Fruit fly (Drosophila melanogaster) S2 (cell line): ENCODE results near the gene APP-BP1.

Experiments
- CG8478 ChIP-seq: fragments of >200 bp; optimal IDR thresholded peaks from 2 replicates; lab custom pipeline; 2018
- CTCF ChIP-seq, 2 experiments: fragments of >200 bp; optimal IDR thresholded peaks; 2 replicates each; lab custom pipeline; 2018

The APP-BP1 gene

DNA sequence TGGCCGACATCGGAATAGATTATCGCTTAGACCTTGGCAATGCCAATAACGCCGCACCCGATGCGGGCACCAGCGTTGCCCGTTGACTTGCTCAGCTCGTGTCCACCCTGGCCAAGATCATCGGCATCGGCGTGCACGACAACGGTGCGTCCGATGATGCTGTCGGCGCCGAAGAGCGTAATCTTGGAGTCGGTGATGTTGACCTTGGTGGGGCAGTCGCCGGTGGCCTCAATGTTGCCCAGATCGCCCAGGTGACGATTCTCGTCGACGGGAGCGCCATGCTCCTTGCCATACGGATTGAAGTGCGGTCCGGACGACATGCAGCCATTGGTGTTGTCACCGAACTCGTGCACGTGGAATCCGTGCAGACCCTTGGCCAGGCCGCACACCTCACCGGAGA lies 14.2 kb downstream of the APP-BP1 start:
- TF ChIP-seq CTCF (optimal IDR thresholded peaks at IDR 0.05; lab: Kevin White, UChicago): no peak
- no peak for TF ChIP-seq CG8478 (lab: Kevin White, UChicago)

DNA sequence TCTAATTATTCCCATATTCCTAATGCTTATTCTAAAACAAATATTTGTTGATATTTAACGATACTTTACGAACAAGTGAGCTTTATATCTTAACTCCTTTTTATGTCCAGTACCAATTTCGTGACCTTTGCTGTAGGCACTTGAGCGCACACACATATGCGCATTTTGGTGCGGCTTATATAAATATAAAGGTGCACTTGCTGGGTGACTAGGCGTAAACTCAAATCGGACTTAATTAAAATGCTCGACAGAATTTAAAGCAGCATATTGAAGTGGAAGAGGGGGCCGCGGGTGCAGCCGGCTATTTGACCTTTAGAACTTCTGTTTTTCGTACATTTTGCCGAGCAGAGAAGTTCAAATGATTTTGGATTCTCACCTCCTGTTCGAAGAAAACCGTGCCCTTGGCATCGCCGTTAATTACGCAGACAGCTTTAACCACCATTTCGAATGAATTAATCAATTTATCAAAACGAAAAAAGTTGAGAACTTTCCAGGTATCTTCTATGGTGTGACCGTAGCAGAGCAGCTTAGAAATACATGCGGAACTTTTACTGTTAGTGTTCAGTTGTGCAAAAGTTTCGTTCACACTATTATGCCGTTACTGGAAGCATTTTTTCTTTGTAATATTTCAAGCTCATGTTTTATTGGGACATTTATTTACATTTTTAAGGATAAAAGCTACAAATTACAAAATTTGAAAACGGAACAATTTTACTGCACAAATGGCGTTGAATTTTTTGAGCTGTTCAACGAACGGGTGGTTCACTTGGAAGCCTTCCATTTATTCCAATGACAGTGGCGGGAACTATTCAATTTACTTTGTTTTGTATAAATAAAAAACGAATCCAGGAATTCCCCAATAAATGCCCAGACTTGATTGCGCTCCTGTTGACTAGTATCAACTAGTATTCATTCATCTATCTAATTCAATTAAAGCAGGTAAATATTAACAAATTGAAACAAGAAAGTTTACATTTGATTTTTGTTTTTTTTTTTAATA lies 15.3 kb downstream of the APP-BP1 start, which contains the start of gene Sod1:
Gene Sod1 (minus strand): TSS at position 543 of the 1,000 bp plus-strand sequence.
- TF ChIP-seq CG8478 (lab: Kevin White, UChicago) (no peak), CTCF (optimal IDR thresholded peaks at IDR 0.05; lab: Kevin White, UChicago) (no peak)

dm6 chr3L:11117733-11118132 lies 19.5 kb downstream of the APP-BP1 start:
- TF ChIP-seq CG8478 (lab: Kevin White, UChicago) (no peak), CTCF (optimal IDR thresholded peaks at IDR 0.05; lab: Kevin White, UChicago) (no peak)

DNA sequence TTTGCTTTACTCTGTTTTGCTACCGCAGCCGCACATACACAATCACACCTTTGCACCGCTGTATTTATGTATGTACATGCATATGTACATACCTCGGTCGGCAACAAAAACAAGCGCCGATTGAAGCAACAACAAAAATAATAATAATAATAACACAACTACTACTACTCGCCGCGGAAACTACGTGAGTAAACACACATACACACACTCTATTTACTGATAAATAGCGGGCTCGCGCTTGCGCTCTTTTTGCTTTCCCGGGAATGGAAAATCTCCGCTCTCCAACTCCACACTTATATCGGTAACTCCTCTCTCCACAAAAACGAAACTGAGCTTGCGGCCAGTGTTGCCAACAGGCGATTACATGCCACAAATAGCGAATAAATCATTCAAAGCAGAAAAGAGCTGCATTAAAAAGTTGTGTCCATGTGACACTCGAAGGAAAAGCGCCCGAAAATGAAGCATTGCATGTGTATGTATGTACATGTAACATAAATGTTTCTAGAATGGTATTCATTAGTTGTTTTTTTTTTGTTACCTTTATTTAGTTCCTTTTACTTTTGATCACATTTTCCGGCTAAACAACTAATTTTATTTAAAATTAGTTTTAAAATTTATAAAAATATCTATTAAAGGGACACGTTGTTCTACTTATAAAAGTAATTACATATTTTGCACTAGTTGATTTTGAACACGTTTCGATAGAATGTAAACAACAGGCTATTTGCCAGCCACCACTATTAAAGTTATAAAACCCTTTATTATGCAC lies 20.6 kb downstream of the APP-BP1 start:
- TF ChIP-seq CG8478 (lab: Kevin White, UChicago) (no peak), CTCF (optimal IDR thresholded peaks at IDR 0.05; lab: Kevin White, UChicago) (no peak)

DNA sequence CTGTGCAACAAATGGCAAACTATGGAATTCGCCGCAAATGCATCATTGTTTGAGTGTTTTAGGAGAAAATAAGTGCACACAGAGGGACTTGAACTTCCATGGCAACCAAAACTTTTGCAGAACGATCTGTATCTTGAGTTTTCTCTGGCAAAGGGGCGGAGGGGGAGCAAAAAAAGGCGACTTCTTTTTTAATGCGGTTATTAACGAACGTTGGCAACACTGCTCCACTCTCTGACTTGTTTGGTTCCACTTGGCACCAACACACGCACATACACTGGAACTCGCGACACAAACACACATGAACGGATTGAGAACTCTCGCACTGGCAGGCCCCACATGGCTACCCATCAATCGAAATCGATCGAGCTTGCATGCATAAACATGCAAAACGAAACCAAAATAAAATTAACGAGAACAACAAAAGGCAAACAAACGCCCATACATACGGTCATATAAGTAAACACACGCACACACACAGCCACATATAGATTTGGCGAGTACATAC lies 21.2 kb downstream of the APP-BP1 start:
- TF ChIP-seq CG8478 (lab: Kevin White, UChicago) (no peak), CTCF (optimal IDR thresholded peaks at IDR 0.05; lab: Kevin White, UChicago) (no peak)

- TF ChIP-seq CTCF (optimal IDR thresholded peaks at IDR 0.05; lab: Kevin White, UChicago): no peak
- no peak for TF ChIP-seq CG8478 (lab: Kevin White, UChicago)
Measured at dm6 chr3L:11119901-11120418, 21.7 kb downstream of the APP-BP1 start.

DNA sequence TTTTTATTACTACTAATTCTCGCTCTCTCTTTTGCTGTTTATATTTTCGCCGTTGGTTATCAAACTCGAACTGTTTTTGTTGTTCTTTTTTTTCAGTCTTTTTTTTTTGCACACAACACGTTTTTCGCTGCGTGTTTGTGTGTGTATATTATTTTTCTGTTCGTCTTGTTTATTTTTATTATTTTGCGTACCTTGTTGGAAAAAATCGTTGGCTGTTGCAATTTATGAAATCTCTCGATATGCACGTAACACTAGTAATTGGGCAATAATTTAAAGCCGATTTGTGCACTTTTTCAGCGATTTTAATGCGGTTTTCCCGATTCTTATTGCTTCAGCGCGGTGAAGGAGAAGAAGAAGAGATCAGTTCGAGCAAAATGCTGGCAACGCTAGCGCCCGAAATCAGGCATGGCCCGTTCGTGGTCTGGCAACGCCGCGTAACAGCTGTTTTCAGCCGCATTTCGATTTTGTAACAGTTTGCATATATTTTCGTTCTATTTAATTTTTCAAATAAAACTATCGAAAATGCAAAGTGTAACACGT lies 22.3 kb downstream of the APP-BP1 start, which contains the start of the genes FoxK and mRpL2:
Gene FoxK (minus strand): TSS at position 365 of the 540 bp plus-strand sequence.
Gene mRpL2 (plus strand): TSS at position 429 of the 540 bp plus-strand sequence.
- peak; percentile 44 to 51 for TF ChIP-seq CTCF (optimal IDR thresholded peaks at IDR 0.05; lab: Kevin White, UChicago)
- TF ChIP-seq CG8478 (lab: Kevin White, UChicago): no peak

DNA sequence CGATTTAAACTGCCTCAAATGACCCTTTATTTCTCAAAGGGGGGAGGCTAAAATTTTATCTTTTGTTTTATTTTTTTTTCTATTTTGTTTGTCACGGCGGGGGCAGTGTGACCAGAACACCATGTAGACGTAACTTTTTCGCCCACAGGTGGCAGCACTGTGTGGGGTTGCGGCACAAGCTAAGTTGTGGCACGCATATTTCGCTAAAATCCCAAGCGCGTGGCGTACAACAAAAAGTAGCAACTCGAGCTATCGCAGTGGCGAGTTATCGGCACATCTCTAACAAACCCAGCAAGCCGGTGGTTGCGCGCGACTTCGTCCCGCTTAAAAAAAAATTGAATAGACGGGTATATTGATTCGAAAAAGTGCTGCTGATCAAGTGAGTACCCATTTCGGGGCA lies 24.9 kb downstream of the APP-BP1 start, which contains the start of the genes Ufd1 and NaPi-III:
Gene Ufd1 (minus strand): TSS at position 129 of the 400 bp plus-strand sequence.
Gene NaPi-III (plus strand): TSS at position 261 of the 400 bp plus-strand sequence.
- TF ChIP-seq CG8478 (lab: Kevin White, UChicago) (no peak), CTCF (optimal IDR thresholded peaks at IDR 0.05; lab: Kevin White, UChicago) (peak; percentile 96)

- TF ChIP-seq CG8478 (lab: Kevin White, UChicago) (no peak), CTCF (optimal IDR thresholded peaks at IDR 0.05; lab: Kevin White, UChicago) (no peak)
Measured at dm6 chr3L:11123598-11124284, 25.5 kb downstream of the APP-BP1 start.

dm6 chr3L:11124439-11124838 lies 26.2 kb downstream of the APP-BP1 start:
- TF ChIP-seq CTCF (optimal IDR thresholded peaks at IDR 0.05; lab: Kevin White, UChicago) (no peak), CG8478 (lab: Kevin White, UChicago) (no peak)

dm6 chr3L:11124841-11125240 lies 26.6 kb downstream of the APP-BP1 start:
- TF ChIP-seq CG8478 (lab: Kevin White, UChicago) (no peak), CTCF (optimal IDR thresholded peaks at IDR 0.05; lab: Kevin White, UChicago) (no peak)

DNA sequence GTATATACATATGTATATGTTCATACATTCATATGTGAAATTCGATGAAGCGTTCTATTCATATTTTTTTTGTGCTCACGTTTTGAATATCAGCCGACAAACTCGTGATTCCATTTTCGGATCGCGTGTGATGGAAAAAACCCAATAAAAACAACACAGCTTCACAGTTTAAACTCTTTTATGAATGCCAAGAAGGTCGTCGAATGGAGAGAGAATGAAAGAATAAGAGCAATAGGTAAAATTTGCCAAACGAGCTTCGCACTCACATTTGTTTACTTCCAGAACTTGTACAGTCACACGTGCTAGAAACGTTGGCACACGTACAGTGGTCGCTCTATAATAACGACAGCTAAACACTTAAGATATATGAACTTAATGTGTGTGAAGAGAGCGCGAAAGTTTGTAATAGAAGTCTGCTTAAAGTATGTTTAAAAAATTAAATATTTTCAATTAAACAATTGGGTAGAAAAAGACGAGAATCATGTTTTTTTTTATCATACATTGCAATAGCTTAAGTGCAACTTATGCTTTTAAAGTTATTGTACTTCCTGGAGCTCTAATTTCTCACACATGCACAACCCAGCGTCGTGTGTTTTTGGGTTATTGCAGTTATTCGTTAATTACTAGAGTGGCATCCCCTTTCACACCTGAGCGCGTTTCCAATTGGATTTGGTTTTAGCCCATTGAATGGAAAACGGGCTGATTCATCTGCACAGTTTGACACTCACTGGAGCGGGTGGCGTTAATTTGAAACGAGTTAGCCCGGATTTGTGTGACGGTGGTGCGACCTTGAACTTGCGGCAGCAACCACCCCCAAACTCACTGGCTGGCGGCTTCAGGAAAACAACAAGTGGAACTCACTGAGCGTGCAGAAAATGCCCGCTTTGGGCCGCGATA lies 27.7 kb downstream of the APP-BP1 start:
- no peak for TF ChIP-seq CG8478 (lab: Kevin White, UChicago)
- no peak for TF ChIP-seq CTCF (optimal IDR thresholded peaks at IDR 0.05; lab: Kevin White, UChicago)
